Worm (Caenorhabditis elegans): ENCODE results near the gene C55A1.4.

Gene C55A1.4

ce11 chrV:15664053-15664661 lies 21.1 kb upstream of the C55A1.4 start (continued):
- TF ChIP-seq F49E8.2 (tag; optimal IDR thresholded peaks at IDR 0.05; ENCODE audit: borderline replicate concordance): no peak
- peak in 1 of 2 experiments; percentile 26 for TF ChIP-seq hif-1 (tag; optimal IDR thresholded peaks at IDR 0.05)
- TF ChIP-seq mxl-2 (GFP tag; conservative IDR thresholded peaks at IDR 0.05): no peak
- TF ChIP-seq hlh-11 (tag; optimal IDR thresholded peaks at IDR 0.05): peak; percentile 71
- no peak for TF ChIP-seq zip-2 (tag; optimal IDR thresholded peaks at IDR 0.05)
- TF ChIP-seq fos-1 (tag; optimal IDR thresholded peaks at IDR 0.05): no peak
- no peak for TF ChIP-seq daf-12 (tag; optimal IDR thresholded peaks at IDR 0.05)
- no peak for TF ChIP-seq skn-1 (tag; optimal IDR thresholded peaks at IDR 0.05)
- TF ChIP-seq dmd-9 (GFP tag; IDR thresholded peaks at IDR 0.05): no peak
- TF ChIP-seq zfp-3 (GFP tag; conservative IDR thresholded peaks at IDR 0.05): no peak
- TF ChIP-seq dmd-6 (GFP tag; IDR thresholded peaks at IDR 0.05): peak; percentile 55
- TF ChIP-seq nhr-77 (tag; optimal IDR thresholded peaks at IDR 0.05): peak; percentile 44
- TF ChIP-seq snpc-1.2 (GFP tag; IDR thresholded peaks at IDR 0.05): no peak
- peak in 1 of 2 experiments; percentile 36 for TF ChIP-seq mdl-1 (tag; optimal IDR thresholded peaks at IDR 0.05)
- peak; percentile 92 for TF ChIP-seq dve-1 (tag; optimal IDR thresholded peaks at IDR 0.05; ENCODE audit: insufficient read depth)
- peak; percentile 60 for TF ChIP-seq nhr-11 (tag; optimal IDR thresholded peaks at IDR 0.05)
- TF ChIP-seq ctbp-1 (GFP tag; IDR thresholded peaks at IDR 0.05): 0 out of 2 replicates have a peak, but pooled peaks have one; percentile 40
- TF ChIP-seq ceh-82 (tag; optimal IDR thresholded peaks at IDR 0.05): no peak
- no peak for TF ChIP-seq snpc-4 (tag; optimal IDR thresholded peaks at IDR 0.05)
- no peak for TF ChIP-seq nhr-42 (GFP tag; IDR thresholded peaks at IDR 0.05)
- peak; percentile 73 for TF ChIP-seq hlh-30 (tag; optimal IDR thresholded peaks at IDR 0.05; ENCODE audit: insufficient read depth)
- TF ChIP-seq lin-15B (tag; optimal IDR thresholded peaks at IDR 0.05): no peak
- no peak for TF ChIP-seq nhr-237 (tag; optimal IDR thresholded peaks at IDR 0.05)

ce11 chrV:15661580-15661979 lies 18.5 kb upstream of the C55A1.4 start:
- TF ChIP-seq T26A8.4 (GFP tag; IDR thresholded peaks at IDR 0.05): peak; percentile 17; the same call in 1 of the 2 replicates
- no peak for TF ChIP-seq madf-5 (GFP tag; IDR thresholded peaks at IDR 0.05)
- peak; percentile 80 for TF ChIP-seq aha-1 (tag)
- TF ChIP-seq nhr-11 (tag; optimal IDR thresholded peaks at IDR 0.05): no peak
- TF ChIP-seq cey-2 (tag; optimal IDR thresholded peaks at IDR 0.05; ENCODE audit: borderline replicate concordance, insufficient read depth): no peak
- 0 out of 2 replicates have a peak, but pooled peaks have one; percentile 32 for TF ChIP-seq tra-1 (GFP tag; IDR thresholded peaks at IDR 0.05)

- TF ChIP-seq ceh-20 (GFP tag; IDR thresholded peaks at IDR 0.05) (no peak), dve-1 (tag; optimal IDR thresholded peaks at IDR 0.05; ENCODE audit: insufficient read depth) (no peak), vab-7 (GFP tag; IDR thresholded peaks at IDR 0.05) (no peak), nhr-41 (GFP tag; IDR thresholded peaks at IDR 0.05) (0 out of 2 replicates have a peak, but pooled peaks have one; percentile 6), lin-1 (GFP tag; IDR thresholded peaks at IDR 0.05) (no peak), tra-1 (GFP tag; IDR thresholded peaks at IDR 0.05) (0 out of 2 replicates have a peak, but pooled peaks have one; percentile 7), nhr-111 (GFP tag; optimal IDR thresholded peaks at IDR 0.05) (no peak), php-3 (GFP tag; IDR thresholded peaks at IDR 0.05) (no peak), ama-1 (optimal IDR thresholded peaks at IDR 0.05) (no peak), fos-1 (tag; optimal IDR thresholded peaks at IDR 0.05) (no peak), nhr-6 (tag; optimal IDR thresholded peaks at IDR 0.05) (no peak), rbr-2 (tag; optimal IDR thresholded peaks at IDR 0.05) (no peak), dmd-9 (GFP tag; IDR thresholded peaks at IDR 0.05) (no peak), nhr-28 (tag; optimal IDR thresholded peaks at IDR 0.05) (peak; percentile 20), mep-1 (tag; optimal IDR thresholded peaks at IDR 0.05) (peak; percentile 44), attf-4 (tag; optimal IDR thresholded peaks at IDR 0.05) (no peak), ceh-28 (tag; optimal IDR thresholded peaks at IDR 0.05) (no peak), nhr-25 (tag; optimal IDR thresholded peaks at IDR 0.05; ENCODE audit: borderline replicate concordance, insufficient read depth) (peak; percentile 94), pqm-1 (tag; optimal IDR thresholded peaks at IDR 0.05) (no peak), unc-62 (GFP tag; optimal IDR thresholded peaks at IDR 0.05 in 1 of 2) (peak in 1 of 2 experiments; percentile 97), unc-62 (tag; optimal IDR thresholded peaks at IDR 0.05) (no peak), egl-43 (GFP tag; IDR thresholded peaks at IDR 0.05) (no peak), hlh-30 (tag; optimal IDR thresholded peaks at IDR 0.05; ENCODE audit: insufficient read depth) (peak; percentile 55), hlh-11 (tag; optimal IDR thresholded peaks at IDR 0.05) (peak; percentile 10), nhr-237 (tag; optimal IDR thresholded peaks at IDR 0.05) (no peak), aly-2 (tag; optimal IDR thresholded peaks at IDR 0.05) (no peak)
Measured at ce11 chrV:15661003-15661402, 17.9 kb upstream of the C55A1.4 start.
